Fruit fly (Drosophila melanogaster) whole organism, embryonic: Measurements from ENCODE around the gene CG45218.
A peak's percentile ranks its signal among the peaks of the same experiment; 100 is the strongest.

ENCODE experiments used
- ATbp ChIP-seq: fragments of 200-800 bp; sonication (Bioruptor generic); optimal IDR thresholded peaks from 2 replicates; lab custom pipeline; 2017; ENCODE audit warnings: missing biosample characterization, mild to moderate bottlenecking, missing genetic modification characterization, missing genetic modification reagents
- Ada2b ChIP-seq: fragments of 200-800 bp; sonication (Bioruptor generic); IDR thresholded peaks from 2 replicates; pipeline ENCODE4 v1.3.6; 2022; ENCODE audit warnings: missing biosample characterization, missing genetic modification characterization
- C15 ChIP-seq: fragments of 200-800 bp; sonication (Bioruptor generic); IDR thresholded peaks from 3 replicates; pipeline ENCODE4 v1.3.6; 2022; ENCODE audit warnings: missing biosample characterization, missing genetic modification characterization
- CG10565 ChIP-seq: fragments of 200-800 bp; sonication (Bioruptor generic); optimal IDR thresholded peaks from 3 replicates; lab custom pipeline; 2016; ENCODE audit warnings: missing biosample characterization, mild to moderate bottlenecking, missing genetic modification characterization
- CG10654 ChIP-seq: fragments of 200-800 bp; sonication (Bioruptor generic); optimal IDR thresholded peaks from 2 replicates; lab custom pipeline; 2016; ENCODE audit warnings: missing biosample characterization, missing genetic modification characterization
- CG11085 ChIP-seq: fragments of 200-800 bp; sonication (Bioruptor generic); IDR thresholded peaks from 2 replicates; pipeline ENCODE4 v1.3.6; 2022; ENCODE audit warnings: missing biosample characterization, missing genetic modification characterization
- CG11398 ChIP-seq: fragments of 200-800 bp; sonication (Bioruptor generic); optimal IDR thresholded peaks from 2 replicates; lab custom pipeline; 2016; ENCODE audit warnings: missing biosample characterization, missing genetic modification characterization
- CG11504 ChIP-seq: fragments of 200-800 bp; sonication (Bioruptor generic); optimal IDR thresholded peaks from 3 replicates; lab custom pipeline; 2019; ENCODE audit warnings: missing biosample characterization, mild to moderate bottlenecking, missing genetic modification characterization, moderate library complexity
- CG15269 ChIP-seq: fragments of 200-800 bp; sonication (Bioruptor generic); optimal IDR thresholded peaks from 2 replicates; lab custom pipeline; 2018; ENCODE audit warnings: missing biosample characterization, mild to moderate bottlenecking, missing genetic modification characterization, moderate library complexity
- CG1603 ChIP-seq: fragments of 200-800 bp; sonication (Bioruptor generic); optimal IDR thresholded peaks from 2 replicates; lab custom pipeline; 2019; ENCODE audit warnings: missing biosample characterization, mild to moderate bottlenecking, missing genetic modification characterization, moderate library complexity
- CG16813 ChIP-seq: fragments of 200-800 bp; sonication (Bioruptor generic); IDR thresholded peaks from 3 replicates; pipeline ENCODE4 v1.3.6; 2022; ENCODE audit warnings: missing biosample characterization, missing genetic modification characterization; ENCODE audit not compliant: partially characterized antibody
- CG17328 ChIP-seq: fragments of 200-800 bp; sonication (Bioruptor generic); IDR thresholded peaks from 2 replicates; pipeline ENCODE4 v1.3.6; 2022; ENCODE audit warnings: missing biosample characterization, missing genetic modification characterization
- CG18764 ChIP-seq: fragments of 200-800 bp; sonication (Bioruptor generic); optimal IDR thresholded peaks from 3 replicates; lab custom pipeline; 2016; ENCODE audit warnings: missing biosample characterization, missing genetic modification characterization
- CG34376 ChIP-seq: fragments of 200-800 bp; sonication (Bioruptor generic); optimal IDR thresholded peaks from 2 replicates; lab custom pipeline; 2018; ENCODE audit warnings: missing biosample characterization, mild to moderate bottlenecking, missing genetic modification characterization
- CG4707 ChIP-seq: fragments of 200-800 bp; sonication (Bioruptor generic); optimal IDR thresholded peaks from 2 replicates; lab custom pipeline; 2018; ENCODE audit warnings: missing biosample characterization, mild to moderate bottlenecking, missing genetic modification characterization, moderate library complexity
- CG6654 ChIP-seq: fragments of 200-800 bp; sonication (Bioruptor generic); optimal IDR thresholded peaks from 2 replicates; lab custom pipeline; 2017; ENCODE audit warnings: missing biosample characterization, mild to moderate bottlenecking, missing genetic modification characterization
- CG6689 ChIP-seq: fragments of 200-800 bp; sonication (Bioruptor generic); IDR thresholded peaks from 2 replicates; pipeline ENCODE4 v1.3.6; 2022; ENCODE audit warnings: missing biosample characterization, missing genetic modification characterization
- CG8478 ChIP-seq: fragments of >200 bp; optimal IDR thresholded peaks from 2 replicates; lab custom pipeline; 2018
- CG9932 ChIP-seq: fragments of 200-800 bp; sonication (Bioruptor generic); IDR thresholded peaks from 2 replicates; pipeline ENCODE4 v1.3.6; 2022; ENCODE audit warnings: missing biosample characterization, missing genetic modification characterization
- Chrac-16 ChIP-seq: fragments of 200-800 bp; sonication (Bioruptor generic); optimal IDR thresholded peaks from 3 replicates; lab custom pipeline; 2016; ENCODE audit warnings: missing biosample characterization, missing genetic modification characterization
- Doc2 ChIP-seq: fragments of 200-800 bp; sonication (Bioruptor generic); IDR thresholded peaks from 2 replicates; pipeline ENCODE4 v1.3.6; 2022; ENCODE audit warnings: missing biosample characterization, missing genetic modification characterization
- E2f1 ChIP-seq: fragments of 200-800 bp; sonication (Bioruptor generic); IDR thresholded peaks from 2 replicates; pipeline ENCODE4 v1.3.6; 2022; ENCODE audit warnings: missing biosample characterization, missing genetic modification characterization
- H2.0 ChIP-seq: fragments of 200-800 bp; sonication (Bioruptor generic); IDR thresholded peaks from 2 replicates; pipeline ENCODE4 v1.3.6; 2022; ENCODE audit warnings: missing biosample characterization, missing genetic modification characterization
- HLH4C ChIP-seq: fragments of 200-800 bp; sonication (Bioruptor generic); IDR thresholded peaks from 3 replicates; pipeline ENCODE4 v1.3.6; 2022; ENCODE audit warnings: missing biosample characterization, missing genetic modification characterization; ENCODE audit not compliant: partially characterized antibody
- HmgZ ChIP-seq: fragments of 200-800 bp; sonication (Bioruptor generic); optimal IDR thresholded peaks from 2 replicates; lab custom pipeline; 2018; ENCODE audit warnings: missing biosample characterization, mild to moderate bottlenecking, missing genetic modification characterization
- Hsf ChIP-seq: fragments of 200-800 bp; sonication (Bioruptor generic); optimal IDR thresholded peaks from 3 replicates; lab custom pipeline; 2016; ENCODE audit warnings: missing biosample characterization, missing genetic modification characterization
- Mes4 ChIP-seq: fragments of 200-800 bp; sonication (Bioruptor generic); optimal IDR thresholded peaks from 2 replicates; lab custom pipeline; 2016; ENCODE audit warnings: missing biosample characterization, missing genetic modification characterization
- NfI ChIP-seq: fragments of 200-800 bp; sonication (Bioruptor generic); optimal IDR thresholded peaks from 3 replicates; lab custom pipeline; 2018; ENCODE audit warnings: missing biosample characterization, mild to moderate bottlenecking, missing genetic modification characterization, moderate library complexity
- Opbp ChIP-seq: fragments of 200-800 bp; sonication (Bioruptor generic); IDR thresholded peaks from 3 replicates; pipeline ENCODE4 v1.3.6; 2022; ENCODE audit warnings: missing biosample characterization, missing genetic modification characterization; ENCODE audit not compliant: partially characterized antibody
- Optix ChIP-seq: fragments of 200-800 bp; sonication (Bioruptor generic); IDR thresholded peaks from 3 replicates; pipeline ENCODE4 v1.3.6; 2022; ENCODE audit warnings: missing biosample characterization, missing genetic modification characterization
- Poxn ChIP-seq: fragments of 200-800 bp; sonication (Bioruptor generic); IDR thresholded peaks from 2 replicates; pipeline ENCODE4 v1.3.6; 2022; ENCODE audit warnings: missing biosample characterization, missing genetic modification characterization
- Sox102F ChIP-seq: fragments of 200-800 bp; sonication (Bioruptor generic); optimal IDR thresholded peaks from 2 replicates; lab custom pipeline; 2018; ENCODE audit warnings: missing biosample characterization, mild to moderate bottlenecking, missing genetic modification characterization, moderate library complexity
- TFAM ChIP-seq: fragments of 200-800 bp; sonication (Bioruptor generic); optimal IDR thresholded peaks from 2 replicates; lab custom pipeline; 2017; ENCODE audit warnings: missing biosample characterization, missing genetic modification characterization, inconsistent platforms
- Vsx1 ChIP-seq: fragments of 200-800 bp; sonication (Bioruptor generic); optimal IDR thresholded peaks from 2 replicates; lab custom pipeline; 2017; ENCODE audit warnings: missing biosample characterization, mild to moderate bottlenecking, missing genetic modification characterization, missing genetic modification reagents
- ab ChIP-seq: fragments of 200-800 bp; sonication (Bioruptor generic); optimal IDR thresholded peaks from 2 replicates; lab custom pipeline; 2016; ENCODE audit warnings: missing biosample characterization, missing genetic modification characterization
- btn ChIP-seq: fragments of 200-800 bp; sonication (Bioruptor generic); optimal IDR thresholded peaks from 2 replicates; lab custom pipeline; 2016; ENCODE audit warnings: missing biosample characterization, missing genetic modification characterization
- dimm ChIP-seq: fragments of 200-800 bp; sonication (Bioruptor generic); IDR thresholded peaks from 2 replicates; pipeline ENCODE4 v1.3.6; 2022; ENCODE audit warnings: missing biosample characterization, missing genetic modification characterization
- ftz-f1 ChIP-seq: fragments of 200-800 bp; sonication (Bioruptor generic); optimal IDR thresholded peaks from 2 replicates; lab custom pipeline; 2016; ENCODE audit warnings: missing biosample characterization, missing genetic modification characterization
- fu2 ChIP-seq: fragments of 200-800 bp; sonication (Bioruptor generic); optimal IDR thresholded peaks from 2 replicates; lab custom pipeline; 2016; ENCODE audit warnings: missing biosample characterization, missing genetic modification characterization
- gce ChIP-seq: fragments of 200-800 bp; sonication (Bioruptor generic); IDR thresholded peaks from 3 replicates; pipeline ENCODE4 v1.3.6; 2022; ENCODE audit warnings: missing biosample characterization, missing genetic modification characterization
- gem ChIP-seq: fragments of 200-800 bp; sonication (Bioruptor generic); optimal IDR thresholded peaks from 2 replicates; lab custom pipeline; 2019; ENCODE audit warnings: missing biosample characterization, mild to moderate bottlenecking, missing genetic modification characterization, moderate library complexity
- grn ChIP-seq: fragments of 200-800 bp; sonication (Bioruptor generic); optimal IDR thresholded peaks from 3 replicates; lab custom pipeline; 2017; ENCODE audit warnings: missing biosample characterization, missing genetic modification characterization
- her ChIP-seq: fragments of 200-800 bp; sonication (Bioruptor generic); optimal IDR thresholded peaks from 2 replicates; lab custom pipeline; 2016; ENCODE audit warnings: missing biosample characterization, missing genetic modification characterization
- nerfin-2 ChIP-seq: fragments of 200-800 bp; sonication (Bioruptor generic); IDR thresholded peaks from 2 replicates; pipeline ENCODE4 v1.3.6; 2022; ENCODE audit warnings: missing biosample characterization, missing genetic modification characterization; ENCODE audit not compliant: partially characterized antibody
- odd ChIP-seq: fragments of 200-800 bp; sonication (Bioruptor generic); optimal IDR thresholded peaks from 2 replicates; lab custom pipeline; 2017; ENCODE audit warnings: missing biosample characterization, mild to moderate bottlenecking, missing genetic modification characterization
- psq ChIP-seq: fragments of 200-800 bp; sonication (Bioruptor generic); optimal IDR thresholded peaks from 2 replicates; lab custom pipeline; 2017; ENCODE audit warnings: missing biosample characterization, missing genetic modification characterization
- pum ChIP-seq: fragments of 200-800 bp; sonication (Bioruptor generic); optimal IDR thresholded peaks from 2 replicates; lab custom pipeline; 2016; ENCODE audit warnings: missing biosample characterization, missing genetic modification characterization
- seq ChIP-seq: fragments of 200-800 bp; sonication (Bioruptor generic); IDR thresholded peaks from 2 replicates; pipeline ENCODE4 v1.3.6; 2022; ENCODE audit warnings: missing biosample characterization, missing genetic modification characterization
- tap ChIP-seq: fragments of 200-800 bp; optimal IDR thresholded peaks from 3 replicates; lab custom pipeline; 2019; ENCODE audit warnings: missing biosample characterization, mild to moderate bottlenecking, missing genetic modification characterization, moderate library complexity
- tio ChIP-seq: fragments of 200-800 bp; sonication (Bioruptor generic); optimal IDR thresholded peaks from 2 replicates; lab custom pipeline; 2017; ENCODE audit warnings: missing biosample characterization, missing genetic modification characterization, inconsistent platforms
- unpg ChIP-seq: fragments of 200-800 bp; sonication (Bioruptor generic); optimal IDR thresholded peaks from 3 replicates; lab custom pipeline; 2018; ENCODE audit warnings: missing biosample characterization, mild to moderate bottlenecking, missing genetic modification characterization, moderate library complexity
- zfh1 ChIP-seq: fragments of 200-800 bp; sonication (Bioruptor generic); IDR thresholded peaks from 3 replicates; pipeline ENCODE4 v1.3.6; 2022; ENCODE audit warnings: missing biosample characterization, missing genetic modification characterization

Gene CG45218

DNA sequence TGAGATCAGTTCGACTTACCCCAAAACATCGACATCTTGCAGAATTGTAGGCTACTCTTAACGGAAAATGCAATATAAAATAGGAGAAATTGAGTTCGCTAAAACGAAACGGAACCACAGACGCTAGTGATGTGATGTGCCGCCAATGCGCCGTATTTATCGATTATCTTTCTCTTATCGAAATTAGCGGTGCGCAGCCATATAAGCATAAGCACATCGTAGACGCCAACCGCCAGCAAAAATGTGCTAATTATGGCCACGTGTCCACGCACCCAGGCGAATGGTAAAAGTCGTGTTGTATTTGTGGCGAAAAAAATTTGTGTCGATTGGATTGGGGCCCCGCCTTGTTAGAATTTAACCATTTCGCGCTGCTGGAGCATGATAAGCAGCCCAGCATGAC, 42.4 kb upstream of the CG45218 start, which contains the start of the genes Fkbp39 and Cyfip (continued):
- TF ChIP-seq tio (GFP tag; lab: Kevin White, UChicago) (no peak), Vsx1 (GFP tag; lab: Kevin White, UChicago) (no peak), ab (GFP tag; lab: Kevin White, UChicago) (no peak), CG6689 (GFP tag; lab: Robert Waterston, UW) (no peak), Chrac-16 (GFP tag; lab: Kevin White, UChicago) (peak; percentile 40), Ada2b (GFP tag; lab: Robert Waterston, UW) (no peak), unpg (GFP tag; lab: Kevin White, UChicago) (no peak), Opbp (peak; percentile 83), gem (tag; lab: Kevin White, UChicago) (no peak), seq (GFP tag; lab: Robert Waterston, UW) (no peak), Hsf (GFP tag; lab: Kevin White, UChicago) (peak; percentile 46), odd (GFP tag; lab: Kevin White, UChicago) (no peak), CG11085 (GFP tag; lab: Robert Waterston, UW) (no peak), CG6654 (GFP tag; lab: Kevin White, UChicago) (no peak), her (GFP tag; lab: Kevin White, UChicago) (peak; percentile 71), ftz-f1 (GFP tag; lab: Kevin White, UChicago) (peak; percentile 73), CG18764 (GFP tag; lab: Kevin White, UChicago) (no peak), pum (peak; percentile 32), nerfin-2 (GFP tag; lab: Robert Waterston, UW) (peak; percentile 39; the same call in 1 of the 2 replicates), ATbp (GFP tag; lab: Kevin White, UChicago) (no peak), btn (GFP tag; lab: Kevin White, UChicago) (no peak), grn (GFP tag; lab: Kevin White, UChicago) (no peak), HLH4C (GFP tag; lab: Robert Waterston, UW) (peak; percentile 80), CG16813 (GFP tag; lab: Robert Waterston, UW) (peak; percentile 74), E2f1 (GFP tag; lab: Robert Waterston, UW) (no peak; the same call in 1 of the 2 replicates), dimm (GFP tag; lab: Robert Waterston, UW) (no peak), CG1603 (tag; lab: Kevin White, UChicago) (peak; percentile 93), CG11398 (GFP tag; lab: Kevin White, UChicago) (no peak), CG15269 (no peak), CG10654 (peak; percentile 10), CG8478 (lab: Kevin White, UChicago) (no peak), CG17328 (peak; percentile 24; the same call in 1 of the 2 replicates), Sox102F (GFP tag; lab: Kevin White, UChicago) (no peak), C15 (no peak), Doc2 (GFP tag; lab: Robert Waterston, UW) (no peak), Optix (GFP tag; lab: Robert Waterston, UW) (peak; percentile 55; the same call in 1 of the 3 replicates), gce (GFP tag; lab: Robert Waterston, UW) (no peak), CG10565 (no peak), HmgZ (tag; lab: Kevin White, UChicago) (peak; percentile 91), TFAM (no peak), psq (GFP tag; lab: Kevin White, UChicago) (no peak), zfh1 (no peak), fu2 (GFP tag; lab: Kevin White, UChicago) (peak; percentile 47), tap (tag; lab: Kevin White, UChicago) (no peak), CG11504 (tag; lab: Kevin White, UChicago) (no peak), H2.0 (GFP tag; lab: Robert Waterston, UW) (no peak), CG9932 (GFP tag; lab: Robert Waterston, UW) (peak; percentile 71), CG34376 (GFP tag; lab: Kevin White, UChicago) (peak; percentile 15), Poxn (GFP tag; lab: Robert Waterston, UW) (no peak), Mes4 (GFP tag; lab: Kevin White, UChicago) (peak; percentile 52), NfI (GFP tag; lab: Kevin White, UChicago) (peak; percentile 34), CG4707 (no peak)
